Worm (Caenorhabditis elegans): Measurements from ENCODE around the gene F22F7.2.

The F22F7.2 gene

DNA sequence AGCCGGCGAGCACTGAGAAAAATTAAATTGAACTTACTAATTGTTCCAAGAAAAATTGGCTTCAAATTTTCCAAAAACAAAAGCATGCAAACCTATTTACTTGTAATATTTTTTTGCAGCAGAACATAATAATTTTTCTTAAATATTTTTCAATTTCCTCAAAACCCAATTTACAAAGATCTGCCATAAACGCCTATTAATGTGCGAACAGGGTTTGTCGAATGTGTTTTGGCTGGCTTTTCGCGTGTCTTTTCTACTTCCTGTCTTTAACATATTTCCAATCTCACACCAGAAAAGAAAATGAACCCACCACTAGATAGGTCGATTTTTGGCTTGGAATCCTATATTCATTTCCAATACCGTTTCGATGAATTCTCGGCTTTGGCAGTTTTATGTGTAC, 52.7 kb downstream of the F22F7.2 start, which contains the start of gene C45H4.18:
C45H4.18 (plus strand) TSS at position 301 of the 400 bp plus-strand sequence.
- TF ChIP-seq cog-1 (tag; optimal IDR thresholded peaks at IDR 0.05), result no peak
- TF ChIP-seq klf-2 (GFP tag; conservative IDR thresholded peaks at IDR 0.05), result no peak
- TF ChIP-seq T22C8.4 (GFP tag; IDR thresholded peaks at IDR 0.05), result no peak
- no peak for TF ChIP-seq flt-1 (GFP tag; IDR thresholded peaks at IDR 0.05)
- no peak for TF ChIP-seq ztf-23 (GFP tag; IDR thresholded peaks at IDR 0.05)

Data from whole organism, midembryonic.